Worm (Caenorhabditis elegans) whole organism, young adult: ENCODE results near the gene glb-23.
A peak's percentile ranks its signal among the peaks of the same experiment; 100 is the strongest.

Experiments used
- B0035.1 ChIP-seq: sonication (generic microtip); optimal IDR thresholded peaks from 2 replicates; lab custom pipeline; 2016; ENCODE audit warnings: missing genetic modification characterization, mild to moderate bottlenecking, missing compliant biosample characterization, missing genotype, missing genetic modification reagents
- C06A6.2 ChIP-seq: fragments of 200-800 bp; sonication (Bioruptor generic); conservative IDR thresholded peaks from 2 replicates; pipeline ENCODE4 v1.3.6; 2022; ENCODE audit warnings: missing genetic modification characterization, missing compliant biosample characterization
- F10E7.11 ChIP-seq: sonication (generic microtip); optimal IDR thresholded peaks from 2 replicates; lab custom pipeline; 2017; ENCODE audit warnings: mild to moderate bottlenecking, missing genetic modification characterization, moderate library complexity, missing compliant biosample characterization
- F23B12.7 ChIP-seq: sonication (generic microtip); optimal IDR thresholded peaks from 2 replicates; lab custom pipeline; 2017; ENCODE audit warnings: missing genetic modification characterization, mild to moderate bottlenecking, missing compliant biosample characterization, antibody characterized with exemption, moderate library complexity; ENCODE audit not compliant: insufficient read depth
- F39B2.1 ChIP-seq: fragments of 200-800 bp; sonication (Bioruptor generic); IDR thresholded peaks from 2 replicates; pipeline ENCODE4 v1.3.6; 2022; ENCODE audit warnings: missing genetic modification reagents, missing genetic modification characterization, missing compliant biosample characterization
- F52B5.7 ChIP-seq: sonication (generic microtip); optimal IDR thresholded peaks from 2 replicates; lab custom pipeline; 2016; ENCODE audit warnings: mild to moderate bottlenecking, missing genetic modification characterization, missing compliant biosample characterization
- K11D2.4 ChIP-seq: fragments of 200-800 bp; sonication (Bioruptor generic); IDR thresholded peaks from 2 replicates; pipeline ENCODE4 v1.3.6; 2022; ENCODE audit warnings: missing genetic modification reagents, missing genetic modification characterization, missing compliant biosample characterization
- K12H6.12 ChIP-seq: fragments of 200-800 bp; sonication (Bioruptor generic); optimal IDR thresholded peaks from 2 replicates; lab custom pipeline; 2018; ENCODE audit warnings: mild to moderate bottlenecking, missing genetic modification characterization, missing compliant biosample characterization
- Y56A3A.18 ChIP-seq: fragments of 200-800 bp; sonication (Bioruptor generic); IDR thresholded peaks from 2 replicates; pipeline ENCODE4 v1.3.6; 2022; ENCODE audit warnings: missing genetic modification reagents, missing genetic modification characterization, missing compliant biosample characterization
- Y67H2A.10 ChIP-seq: fragments of 200-800 bp; sonication (Bioruptor generic); conservative IDR thresholded peaks from 2 replicates; pipeline ENCODE4 v1.3.6; 2022; ENCODE audit warnings: missing genetic modification reagents, missing genetic modification characterization, missing compliant biosample characterization
- Y95B8A.8 ChIP-seq: fragments of 200-800 bp; sonication (Bioruptor generic); IDR thresholded peaks from 2 replicates; pipeline ENCODE4 v1.3.6; 2022; ENCODE audit warnings: missing genetic modification reagents, missing genetic modification characterization, missing compliant biosample characterization
- ZK185.1 ChIP-seq: sonication (generic microtip); optimal IDR thresholded peaks from 2 replicates; lab custom pipeline; 2016; ENCODE audit warnings: mild to moderate bottlenecking, missing genetic modification characterization, missing compliant biosample characterization; ENCODE audit not compliant: poor library complexity, severe bottlenecking
- aptf-2 ChIP-seq: fragments of 200-800 bp; sonication (Bioruptor generic); conservative IDR thresholded peaks from 2 replicates; pipeline ENCODE4 v1.3.6; 2022; ENCODE audit warnings: missing genetic modification reagents, missing genetic modification characterization, missing compliant biosample characterization
- aptf-3 ChIP-seq: fragments of 200-800 bp; sonication (Bioruptor generic); IDR thresholded peaks from 2 replicates; pipeline ENCODE4 v1.3.6; 2022; ENCODE audit warnings: missing genetic modification characterization, missing compliant biosample characterization
- atf-7 ChIP-seq: sonication (generic microtip); optimal IDR thresholded peaks from 2 replicates; lab custom pipeline; 2017; ENCODE audit warnings: mild to moderate bottlenecking, missing genetic modification characterization, missing compliant biosample characterization
- attf-6 ChIP-seq: fragments of 200-800 bp; sonication (Bioruptor generic); IDR thresholded peaks from 2 replicates; pipeline ENCODE4 v1.3.6; 2022; ENCODE audit warnings: missing genetic modification reagents, missing genetic modification characterization, missing compliant biosample characterization
- bed-1 ChIP-seq: fragments of 200-800 bp; sonication (Bioruptor generic); IDR thresholded peaks from 2 replicates; pipeline ENCODE4 v1.3.6; 2022; ENCODE audit warnings: missing genetic modification reagents, missing genetic modification characterization, missing compliant biosample characterization
- cebp-1 ChIP-seq, 2 experiments: fragments of 200-800 bp in 1 of 2; sonication (Bioruptor generic) in 1 of 2; sonication (generic microtip) in 1 of 2; IDR thresholded peaks in 1 of 2; optimal IDR thresholded peaks in 1 of 2; 2 replicates each; pipeline versions ENCODE4 v1.3.6 to Lab custom; 2017 to 2022; ENCODE audit warnings: missing compliant biosample characterization in 2 of 2, missing genetic modification characterization in 2 of 2, mild to moderate bottlenecking in 1 of 2, missing genetic modification reagents in 1 of 2, moderate library complexity in 1 of 2
- cebp-2 ChIP-seq: fragments of 200-800 bp; sonication (Bioruptor generic); IDR thresholded peaks from 2 replicates; pipeline ENCODE4 v1.3.6; 2022; ENCODE audit warnings: missing genetic modification characterization, missing compliant biosample characterization
- ceh-27 ChIP-seq: fragments of 200-800 bp; sonication (Bioruptor generic); optimal IDR thresholded peaks from 2 replicates; lab custom pipeline; 2018; ENCODE audit warnings: mild to moderate bottlenecking, missing genetic modification characterization, moderate library complexity, missing compliant biosample characterization
- die-1 ChIP-seq: sonication (generic microtip); optimal IDR thresholded peaks from 2 replicates; lab custom pipeline; 2016; ENCODE audit warnings: missing genotype, mild to moderate bottlenecking, missing genetic modification characterization, missing compliant biosample characterization
- dox-1 ChIP-seq: fragments of 200-800 bp; sonication (Bioruptor generic); IDR thresholded peaks from 2 replicates; pipeline ENCODE4 v1.3.6; 2022; ENCODE audit warnings: missing genetic modification reagents, missing genetic modification characterization, missing compliant biosample characterization
- dpff-1 ChIP-seq: sonication (generic microtip); optimal IDR thresholded peaks from 2 replicates; lab custom pipeline; 2017; ENCODE audit warnings: mild to moderate bottlenecking, missing genetic modification characterization, missing compliant biosample characterization
- efl-1 ChIP-seq: fragments of 150-350 bp; optimal IDR thresholded peaks from 2 replicates; lab custom pipeline; 2014; ENCODE audit warnings: missing biosample characterization, missing genetic modification reagents, missing genetic modification characterization
- egl-18 ChIP-seq: fragments of 200-800 bp; sonication (Bioruptor generic); IDR thresholded peaks from 2 replicates; pipeline ENCODE4 v1.3.6; 2022; ENCODE audit warnings: missing genetic modification reagents, missing genetic modification characterization, missing compliant biosample characterization
- egrh-3 ChIP-seq: fragments of 200-800 bp; sonication (Bioruptor generic); IDR thresholded peaks from 2 replicates; pipeline ENCODE4 v1.3.6; 2022; ENCODE audit warnings: missing genetic modification reagents, missing genetic modification characterization, missing compliant biosample characterization
- gei-17 ChIP-seq: fragments of 200-800 bp; sonication (Bioruptor generic); optimal IDR thresholded peaks from 2 replicates; lab custom pipeline; 2018; ENCODE audit warnings: mild to moderate bottlenecking, missing genetic modification characterization, missing compliant biosample characterization
- hlh-12 ChIP-seq: sonication (generic microtip); optimal IDR thresholded peaks from 2 replicates; lab custom pipeline; 2016; ENCODE audit warnings: missing genetic modification characterization, missing compliant biosample characterization
- lin-26 ChIP-seq: fragments of 200-800 bp; sonication (Bioruptor generic); IDR thresholded peaks from 2 replicates; pipeline ENCODE4 v1.3.6; 2022; ENCODE audit warnings: missing genetic modification reagents, missing genetic modification characterization, missing compliant biosample characterization
- lin-40 ChIP-seq: sonication (generic microtip); optimal IDR thresholded peaks from 2 replicates; lab custom pipeline; 2016; ENCODE audit warnings: missing genetic modification characterization, mild to moderate bottlenecking, missing compliant biosample characterization, missing genotype, missing genetic modification reagents
- lin-54 ChIP-seq: fragments of 200-800 bp; sonication (Bioruptor generic); optimal IDR thresholded peaks from 2 replicates; lab custom pipeline; 2018; ENCODE audit warnings: mild to moderate bottlenecking, missing genetic modification characterization, missing compliant biosample characterization
- madf-10 ChIP-seq: sonication (generic microtip); optimal IDR thresholded peaks from 2 replicates; lab custom pipeline; 2016; ENCODE audit warnings: mild to moderate bottlenecking, missing genetic modification characterization, missing compliant biosample characterization
- madf-6 ChIP-seq: fragments of 200-800 bp; sonication (Bioruptor generic); IDR thresholded peaks from 2 replicates; pipeline ENCODE4 v1.3.6; 2022; ENCODE audit warnings: missing genetic modification reagents, missing genetic modification characterization, missing compliant biosample characterization
- mcd-1 ChIP-seq: fragments of 200-800 bp; sonication (Bioruptor generic); IDR thresholded peaks from 2 replicates; pipeline ENCODE4 v1.3.6; 2022; ENCODE audit warnings: missing genetic modification reagents, missing genetic modification characterization, missing compliant biosample characterization
- mes-4 ChIP-seq: sonication (generic microtip); optimal IDR thresholded peaks from 2 replicates; lab custom pipeline; 2016; ENCODE audit warnings: missing genotype, missing genetic modification characterization, missing compliant biosample characterization
- nfya-1 ChIP-seq: sonication (generic microtip); optimal IDR thresholded peaks from 2 replicates; lab custom pipeline; 2017; ENCODE audit warnings: antibody characterized with exemption, missing compliant biosample characterization, missing genetic modification characterization, borderline replicate concordance; ENCODE audit not compliant: insufficient read depth
- nhr-120 ChIP-seq: fragments of 200-800 bp; sonication (Bioruptor generic); IDR thresholded peaks from 2 replicates; pipeline ENCODE4 v1.3.6; 2022; ENCODE audit warnings: missing genetic modification characterization, missing compliant biosample characterization
- nhr-27 ChIP-seq: fragments of 200-800 bp; sonication (Bioruptor generic); optimal IDR thresholded peaks from 2 replicates; lab custom pipeline; 2018; ENCODE audit warnings: mild to moderate bottlenecking, missing genetic modification characterization, moderate library complexity, missing compliant biosample characterization
- nhr-80 ChIP-seq: sonication (generic microtip); optimal IDR thresholded peaks from 2 replicates; lab custom pipeline; 2016; ENCODE audit warnings: missing genetic modification characterization, missing compliant biosample characterization
- pbrm-1 ChIP-seq: fragments of 200-800 bp; sonication (Bioruptor generic); IDR thresholded peaks from 2 replicates; pipeline ENCODE4 v1.3.6; 2022; ENCODE audit warnings: missing genetic modification reagents, missing genetic modification characterization, missing compliant biosample characterization
- rec-8 ChIP-seq, 2 experiments: sonication (generic microtip); optimal IDR thresholded peaks; 2 replicates each; lab custom pipeline; 2016; ENCODE audit warnings: mild to moderate bottlenecking in 2 of 2, missing genetic modification characterization in 2 of 2, missing genetic modification reagents in 2 of 2, missing genotype in 2 of 2, missing biosample characterization in 1 of 2, missing compliant biosample characterization in 1 of 2, moderate library complexity in 1 of 2
- sea-2 ChIP-seq: fragments of 200-800 bp; sonication (Bioruptor generic); IDR thresholded peaks from 2 replicates; pipeline ENCODE4 v1.3.6; 2022; ENCODE audit warnings: missing genetic modification characterization, missing compliant biosample characterization
- snpc-3.4 ChIP-seq: sonication (generic microtip); optimal IDR thresholded peaks from 2 replicates; lab custom pipeline; 2017; ENCODE audit warnings: missing genetic modification characterization, mild to moderate bottlenecking, missing compliant biosample characterization, antibody characterized with exemption, moderate library complexity, missing genotype, missing genetic modification reagents
- snpc-4 ChIP-seq, 5 experiments: fragments of 150-350 bp in 1 of 5; sonication (generic microtip) in 4 of 5; optimal IDR thresholded peaks; 2 replicates each; lab custom pipeline; 2014 to 2018; ENCODE audit warnings: missing genetic modification characterization in 5 of 5, missing biosample characterization in 3 of 5, antibody characterized with exemption in 2 of 5, mild to moderate bottlenecking in 2 of 5, missing compliant biosample characterization in 2 of 5, missing genotype in 2 of 5, moderate library complexity in 2 of 5, missing genetic modification reagents in 1 of 5
- sptf-2 ChIP-seq: fragments of 200-800 bp; sonication (Bioruptor generic); optimal IDR thresholded peaks from 2 replicates; lab custom pipeline; 2018; ENCODE audit warnings: mild to moderate bottlenecking, missing genetic modification characterization, missing compliant biosample characterization
- tbp1 ChIP-seq: fragments of 200-800 bp; sonication (Bioruptor generic); optimal IDR thresholded peaks from 2 replicates; lab custom pipeline; 2018; ENCODE audit warnings: mild to moderate bottlenecking, missing genetic modification characterization, missing compliant biosample characterization
- unc-62 ChIP-seq: fragments of 150-350 bp; optimal IDR thresholded peaks from 2 replicates; lab custom pipeline; 2014; ENCODE audit warnings: missing biosample characterization, missing genetic modification reagents, missing genetic modification characterization
- ztf-18 ChIP-seq: sonication (generic microtip); optimal IDR thresholded peaks from 2 replicates; lab custom pipeline; 2016; ENCODE audit warnings: missing genotype, mild to moderate bottlenecking, missing genetic modification characterization, missing compliant biosample characterization

The glb-23 gene

DNA sequence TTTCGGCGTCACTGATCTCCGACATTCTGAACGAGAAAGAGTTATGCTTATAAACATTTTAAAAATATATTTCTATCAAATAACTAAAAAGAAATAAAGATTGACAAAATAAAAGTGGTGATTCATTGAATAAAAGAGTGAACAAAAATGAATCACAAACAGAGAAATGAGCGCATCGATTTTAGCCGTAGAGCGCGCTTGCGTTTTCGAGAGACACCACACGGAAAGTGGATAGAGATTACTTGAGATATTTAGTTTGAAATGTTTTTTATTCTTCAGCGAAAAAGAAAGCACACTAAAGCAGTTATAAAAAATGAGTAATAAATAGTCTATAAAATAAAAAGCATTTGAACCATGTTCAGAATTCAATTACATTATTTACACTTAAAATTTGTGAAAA, 10.9 kb upstream of the glb-23 start, which contains the start of gene cap-1 (continued):
- TF ChIP-seq Y95B8A.8 (GFP tag; lab: Robert Waterston, UW) = no peak
- TF ChIP-seq F52B5.7 (tag; lab: Kevin White, UChicago) = no peak
- TF ChIP-seq lin-40 (tag; lab: Kevin White, UChicago) = peak; percentile 3
- peak; percentile 36 for TF ChIP-seq lin-54 (GFP tag; lab: Kevin White, UChicago)
- TF ChIP-seq K11D2.4 (GFP tag; lab: Robert Waterston, UW) = no peak
- TF ChIP-seq aptf-3 (GFP tag; lab: Robert Waterston, UW) = no peak
- TF ChIP-seq Y67H2A.10 (GFP tag; lab: Robert Waterston, UW) = no peak
- TF ChIP-seq B0035.1 (tag; lab: Kevin White, UChicago) = no peak
- no peak for TF ChIP-seq F10E7.11 (tag; lab: Kevin White, UChicago)
- peak; percentile 29 for TF ChIP-seq tbp1 (GFP tag; lab: Kevin White, UChicago)
- no peak for TF ChIP-seq lin-26 (GFP tag; lab: Robert Waterston, UW)
- peak; percentile 0 for TF ChIP-seq K12H6.12 (tag; lab: Kevin White, UChicago)
- no peak for TF ChIP-seq nhr-120 (GFP tag; lab: Robert Waterston, UW)
- TF ChIP-seq pbrm-1 = no peak
- TF ChIP-seq dpff-1 (tag; lab: Kevin White, UChicago) = no peak
- peak; percentile 92 for TF ChIP-seq F23B12.7 (tag; lab: Kevin White, UChicago)
- TF ChIP-seq atf-7 (tag; lab: Kevin White, UChicago) = no peak
- TF ChIP-seq F39B2.1 (GFP tag; lab: Robert Waterston, UW) = no peak
- TF ChIP-seq gei-17 = no peak
- TF ChIP-seq unc-62 = no peak
- TF ChIP-seq snpc-4 (GFP tag; optimal IDR thresholded peaks at IDR 0.05; lab: Kevin White, UChicago) = peak; percentile 43
- peak; percentile 22 to 72 (median 58) for TF ChIP-seq snpc-4 (tag; optimal IDR thresholded peaks at IDR 0.05; lab: Kevin White, UChicago)
- peak; percentile 41 for TF ChIP-seq ceh-27 (GFP tag; lab: Kevin White, UChicago)
- peak; percentile 11 for TF ChIP-seq efl-1 (GFP tag; lab: Kevin White, UChicago)
- TF ChIP-seq mcd-1 (GFP tag; lab: Robert Waterston, UW) = peak; percentile 88
- no peak for TF ChIP-seq attf-6 (GFP tag; lab: Robert Waterston, UW)
- no peak for TF ChIP-seq nfya-1
- peak; percentile 67 for TF ChIP-seq dox-1 (GFP tag; lab: Robert Waterston, UW)
- TF ChIP-seq madf-10 = peak; percentile 8
- TF ChIP-seq sptf-2 (GFP tag; lab: Kevin White, UChicago) = no peak
- TF ChIP-seq sea-2 = no peak
- no peak for TF ChIP-seq Y56A3A.18 (GFP tag; lab: Robert Waterston, UW)
- TF ChIP-seq snpc-3.4 (tag; lab: Kevin White, UChicago) = peak; percentile 52
- TF ChIP-seq bed-1 (GFP tag; lab: Robert Waterston, UW) = no peak
- TF ChIP-seq egrh-3 (GFP tag; lab: Robert Waterston, UW) = no peak
- no peak for TF ChIP-seq madf-6 (GFP tag; lab: Robert Waterston, UW)
- peak; percentile 56 for TF ChIP-seq nhr-80
- no peak for TF ChIP-seq die-1 (tag; lab: Kevin White, UChicago)
- no peak for TF ChIP-seq cebp-1 (GFP tag; IDR thresholded peaks at IDR 0.05; lab: Robert Waterston, UW)
- peak; percentile 22 for TF ChIP-seq cebp-1 (tag; optimal IDR thresholded peaks at IDR 0.05; lab: Kevin White, UChicago)
- no peak for TF ChIP-seq nhr-27 (tag; lab: Kevin White, UChicago)
- no peak for TF ChIP-seq C06A6.2 (GFP tag; lab: Robert Waterston, UW)
- TF ChIP-seq aptf-2 (GFP tag; lab: Robert Waterston, UW) = no peak
- no peak for TF ChIP-seq cebp-2 (GFP tag; lab: Robert Waterston, UW)
- no peak for TF ChIP-seq egl-18 (GFP tag; lab: Robert Waterston, UW)
- peak; percentile 14 for TF ChIP-seq ZK185.1 (tag; lab: Kevin White, UChicago)
- TF ChIP-seq rec-8 (tag; optimal IDR thresholded peaks at IDR 0.05; lab: Kevin White, UChicago) = no peak
- TF ChIP-seq ztf-18 (tag; lab: Kevin White, UChicago) = peak; percentile 32
- TF ChIP-seq hlh-12 (tag; lab: Kevin White, UChicago) = no peak
- no peak for TF ChIP-seq mes-4 (tag; lab: Kevin White, UChicago)
